Fruit fly (Drosophila melanogaster): ENCODE data around the gene CG5282.

Gene CG5282

DNA sequence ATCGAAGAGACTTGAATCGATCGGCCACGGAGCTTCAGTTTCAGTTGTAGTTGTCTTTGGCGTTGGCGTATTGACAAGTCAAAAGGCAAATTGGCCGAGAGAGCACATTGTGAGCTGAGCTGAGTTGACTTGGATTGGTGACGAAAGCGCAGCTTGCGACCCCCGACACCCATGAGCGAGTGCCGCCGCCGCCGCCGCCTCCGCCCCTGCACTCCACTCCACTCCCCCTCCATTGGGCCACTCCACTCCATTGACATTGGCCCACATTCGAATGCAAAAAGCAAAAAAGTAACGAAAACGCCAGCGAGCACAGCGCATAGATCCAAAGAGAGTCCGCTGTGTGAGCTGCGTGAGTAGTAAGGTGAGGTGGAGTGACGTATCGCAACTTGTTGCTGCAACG lies 28.1 kb downstream of the CG5282 start (continued):
- TF ChIP-seq sr (GFP tag; IDR thresholded peaks at IDR 0.05) (peak; percentile 80), onecut (GFP tag; IDR thresholded peaks at IDR 0.05) (peak; percentile 24), stc (GFP tag; IDR thresholded peaks at IDR 0.05) (peak; percentile 15; the same call in 1 of the 2 replicates), chm (GFP tag; IDR thresholded peaks at IDR 0.05) (peak; percentile 31; the same call in 1 of the 2 replicates), fd102C (GFP tag; optimal IDR thresholded peaks at IDR 0.05) (no peak), E2f1 (GFP tag; IDR thresholded peaks at IDR 0.05) (peak; percentile 20; the same call in 1 of the 2 replicates), CG17361 (GFP tag; IDR thresholded peaks at IDR 0.05) (no peak), Nf-YA (GFP tag; IDR thresholded peaks at IDR 0.05) (peak; percentile 21; the same call in 1 of the 2 replicates), CG34224 (GFP tag; IDR thresholded peaks at IDR 0.05; ENCODE audit: partially characterized antibody) (0 out of 3 replicates have a peak, but pooled peaks have one; percentile 30), CG15269 (tag; optimal IDR thresholded peaks at IDR 0.05) (peak; percentile 1), zen2 (GFP tag; IDR thresholded peaks at IDR 0.05; ENCODE audit: partially characterized antibody) (peak; percentile 50; the same call in 1 of the 3 replicates), CG34422 (GFP tag; IDR thresholded peaks at IDR 0.05) (0 out of 3 replicates have a peak, but pooled peaks have one; percentile 26), CG12744 (GFP tag; optimal IDR thresholded peaks at IDR 0.05) (no peak), zen (tag; optimal IDR thresholded peaks at IDR 0.05) (no peak), rib (GFP tag; IDR thresholded peaks at IDR 0.05) (peak; percentile 58; the same call in 1 of the 2 replicates), ac (GFP tag; optimal IDR thresholded peaks at IDR 0.05) (no peak)

DNA sequence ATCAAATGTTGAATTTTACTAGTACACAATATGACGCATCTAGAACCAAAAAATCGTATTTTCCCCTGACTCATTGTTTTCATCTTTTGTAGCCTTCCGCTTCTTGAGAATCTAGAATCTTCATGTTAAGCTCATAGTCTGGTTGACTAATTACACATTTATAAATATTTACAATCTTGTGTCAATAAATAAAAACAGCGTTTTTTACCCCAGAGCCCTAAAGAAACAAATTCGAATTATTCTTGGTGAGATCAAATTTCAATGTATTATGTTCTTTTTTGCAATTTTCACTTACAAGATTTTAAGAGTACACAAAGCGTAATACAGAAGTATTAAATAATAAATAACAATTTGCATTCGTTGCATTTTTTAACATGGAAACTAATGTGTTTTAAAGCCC lies 29.8 kb downstream of the CG5282 start:
- TF ChIP-seq zfh1 (GFP tag; IDR thresholded peaks at IDR 0.05) (no peak), CG2116 (GFP tag; optimal IDR thresholded peaks at IDR 0.05) (no peak), CG17328 (GFP tag; IDR thresholded peaks at IDR 0.05) (no peak), gro (GFP tag; optimal IDR thresholded peaks at IDR 0.05) (no peak), gt (GFP tag; IDR thresholded peaks at IDR 0.05) (no peak), Gug (GFP tag; IDR thresholded peaks at IDR 0.05) (no peak), CG10543 (GFP tag; optimal IDR thresholded peaks at IDR 0.05) (no peak), Hmx (GFP tag; optimal IDR thresholded peaks at IDR 0.05) (peak; percentile 44), CG13894 (tag; optimal IDR thresholded peaks at IDR 0.05) (no peak), B-H2 (GFP tag; optimal IDR thresholded peaks at IDR 0.05) (no peak), CG12104 (GFP tag; optimal IDR thresholded peaks at IDR 0.05) (no peak), schlank (tag; optimal IDR thresholded peaks at IDR 0.05) (no peak), ERR (GFP tag; optimal IDR thresholded peaks at IDR 0.05) (no peak), H2.0 (GFP tag; IDR thresholded peaks at IDR 0.05) (no peak), crc (GFP tag; optimal IDR thresholded peaks at IDR 0.05) (no peak), eve (GFP tag; optimal IDR thresholded peaks at IDR 0.05) (peak in 1 of 2 experiments; percentile 58), Sox102F (GFP tag; optimal IDR thresholded peaks at IDR 0.05) (no peak), eyg (GFP tag; optimal IDR thresholded peaks at IDR 0.05) (no peak), Ada2b (GFP tag; IDR thresholded peaks at IDR 0.05) (no peak), Awh (GFP tag; IDR thresholded peaks at IDR 0.05) (no peak), pnt (GFP tag; optimal IDR thresholded peaks at IDR 0.05) (no peak), BtbVII (GFP tag; optimal IDR thresholded peaks at IDR 0.05) (no peak), lilli (GFP tag; optimal IDR thresholded peaks at IDR 0.05) (no peak), CG6813 (GFP tag; optimal IDR thresholded peaks at IDR 0.05) (peak; percentile 31), Dip3 (GFP tag; optimal IDR thresholded peaks at IDR 0.05) (no peak), ab (GFP tag; optimal IDR thresholded peaks at IDR 0.05) (no peak), slp2 (GFP tag; optimal IDR thresholded peaks at IDR 0.05) (no peak), pum (GFP tag; optimal IDR thresholded peaks at IDR 0.05) (no peak), CG17568 (GFP tag; optimal IDR thresholded peaks at IDR 0.05) (peak; percentile 19), Xrp1 (GFP tag; IDR thresholded peaks at IDR 0.05) (no peak)

Data from whole organism, embryonic.